Worm (Caenorhabditis elegans): ENCODE measurements around the gene snf-12.
A peak's percentile ranks its signal among the peaks of the same experiment; 100 is the strongest.

snf-12 gene

DNA sequence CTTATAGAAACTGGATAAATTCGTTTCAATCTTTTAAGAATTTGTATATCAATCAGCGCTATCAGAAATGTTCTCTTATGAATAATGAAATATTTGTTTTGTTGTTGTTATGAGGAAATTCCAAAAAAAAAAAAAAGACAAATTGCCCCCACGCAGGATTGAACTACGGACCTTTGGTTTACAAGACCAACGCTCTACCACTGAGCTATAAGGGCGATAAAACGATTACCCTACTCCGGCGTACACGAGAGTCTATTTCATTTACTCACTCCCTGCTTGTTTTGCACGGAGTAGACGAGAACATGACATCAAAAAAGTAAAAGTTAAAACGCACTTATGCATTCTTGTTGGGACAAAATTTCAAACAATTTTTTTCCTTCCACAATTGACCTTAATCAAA is 5.0 kb upstream of the snf-12 start (continued):
- no peak for TF ChIP-seq efl-1 (optimal IDR thresholded peaks at IDR 0.05)
- TF ChIP-seq efl-1 (GFP tag; optimal IDR thresholded peaks at IDR 0.05 in 1 of 2): no peak
- no peak for TF ChIP-seq pag-3 (tag; optimal IDR thresholded peaks at IDR 0.05; ENCODE audit: borderline replicate concordance, insufficient read depth)
- no peak for TF ChIP-seq alr-1 (tag; optimal IDR thresholded peaks at IDR 0.05; ENCODE audit: borderline replicate concordance)
- TF ChIP-seq F16B12.6 (tag; optimal IDR thresholded peaks at IDR 0.05): no peak
- no peak for TF ChIP-seq dsc-1 (tag; optimal IDR thresholded peaks at IDR 0.05)
- TF ChIP-seq snpc-4 (tag; optimal IDR thresholded peaks at IDR 0.05): no peak
- no peak for TF ChIP-seq ceh-88 (GFP tag; IDR thresholded peaks at IDR 0.05)
- TF ChIP-seq tlp-1 (tag; optimal IDR thresholded peaks at IDR 0.05): no peak
- TF ChIP-seq nhr-237 (tag; optimal IDR thresholded peaks at IDR 0.05): no peak
- no peak for TF ChIP-seq swsn-7 (tag; optimal IDR thresholded peaks at IDR 0.05)
- TF ChIP-seq unc-130 (tag; optimal IDR thresholded peaks at IDR 0.05): no peak
- no peak for TF ChIP-seq mdl-1 (tag; optimal IDR thresholded peaks at IDR 0.05)
- TF ChIP-seq irx-1 (tag; optimal IDR thresholded peaks at IDR 0.05): no peak
- peak; percentile 6 for TF ChIP-seq C16A3.4 (tag; optimal IDR thresholded peaks at IDR 0.05)
- TF ChIP-seq elt-2 (tag; optimal IDR thresholded peaks at IDR 0.05): no peak
- TF ChIP-seq sox-4 (tag; optimal IDR thresholded peaks at IDR 0.05): no peak
- TF ChIP-seq sup-37 (GFP tag; optimal IDR thresholded peaks at IDR 0.05): no peak
- no peak for TF ChIP-seq lin-15B (tag; optimal IDR thresholded peaks at IDR 0.05)
- TF ChIP-seq fkh-4 (tag; optimal IDR thresholded peaks at IDR 0.05; ENCODE audit: borderline replicate concordance): no peak
- TF ChIP-seq ztf-11 (tag; optimal IDR thresholded peaks at IDR 0.05): no peak
- TF ChIP-seq fkh-10 (GFP tag; optimal IDR thresholded peaks at IDR 0.05): no peak
- no peak for TF ChIP-seq lin-39 (tag; optimal IDR thresholded peaks at IDR 0.05)
- no peak for TF ChIP-seq hlh-4 (tag; optimal IDR thresholded peaks at IDR 0.05)
- TF ChIP-seq grh-1 (GFP tag; IDR thresholded peaks at IDR 0.05): no peak
- no peak for TF ChIP-seq lin-35 (GFP tag; optimal IDR thresholded peaks at IDR 0.05)
- TF ChIP-seq ceh-8 (GFP tag; optimal IDR thresholded peaks at IDR 0.05): no peak
- no peak for TF ChIP-seq C04F5.9 (tag; optimal IDR thresholded peaks at IDR 0.05)
- peak in 1 of 3 experiments; percentile 5 for TF ChIP-seq ceh-82 (tag; optimal IDR thresholded peaks at IDR 0.05)
- no peak for TF ChIP-seq mef-2 (tag; optimal IDR thresholded peaks at IDR 0.05)
- TF ChIP-seq isw-1 (GFP tag; IDR thresholded peaks at IDR 0.05): no peak
- TF ChIP-seq nhr-28 (tag; optimal IDR thresholded peaks at IDR 0.05): no peak

DNA sequence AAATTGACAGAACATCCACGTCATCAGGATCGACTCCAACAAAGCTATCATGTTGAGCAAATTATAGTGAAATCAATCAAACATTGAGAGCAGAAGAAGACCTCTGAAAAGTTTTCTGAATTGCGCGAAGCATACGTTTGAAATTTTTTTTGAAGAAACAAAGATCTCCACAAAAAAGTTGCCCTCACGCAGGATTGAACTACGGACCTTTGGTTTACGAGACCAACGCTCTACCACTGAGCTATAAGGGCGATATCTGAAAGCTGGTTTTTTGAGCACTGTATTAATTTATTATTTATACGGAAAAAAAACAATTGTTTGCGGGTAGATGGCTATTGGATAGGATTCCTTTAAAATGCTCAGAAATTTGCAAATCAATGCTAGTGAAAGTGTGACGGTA is 3.8 kb upstream of the snf-12 start:
- TF ChIP-seq sptf-1 (tag; optimal IDR thresholded peaks at IDR 0.05): no peak
- TF ChIP-seq unc-30 (tag; optimal IDR thresholded peaks at IDR 0.05): no peak
- TF ChIP-seq nhr-20 (tag; optimal IDR thresholded peaks at IDR 0.05): no peak
- no peak for TF ChIP-seq vab-15 (tag; optimal IDR thresholded peaks at IDR 0.05)
- no peak for TF ChIP-seq mef-2 (tag; optimal IDR thresholded peaks at IDR 0.05)
- TF ChIP-seq hlh-4 (tag; optimal IDR thresholded peaks at IDR 0.05): no peak
- no peak for TF ChIP-seq nhr-71 (tag; optimal IDR thresholded peaks at IDR 0.05)
- no peak for TF ChIP-seq unc-98 (GFP tag; IDR thresholded peaks at IDR 0.05)
- no peak for TF ChIP-seq nhr-77 (tag; optimal IDR thresholded peaks at IDR 0.05)
- TF ChIP-seq lin-14 (GFP tag; optimal IDR thresholded peaks at IDR 0.05): no peak
- TF ChIP-seq lin-39 (tag; optimal IDR thresholded peaks at IDR 0.05): no peak
- TF ChIP-seq xbp-1 (tag; optimal IDR thresholded peaks at IDR 0.05): no peak

DNA sequence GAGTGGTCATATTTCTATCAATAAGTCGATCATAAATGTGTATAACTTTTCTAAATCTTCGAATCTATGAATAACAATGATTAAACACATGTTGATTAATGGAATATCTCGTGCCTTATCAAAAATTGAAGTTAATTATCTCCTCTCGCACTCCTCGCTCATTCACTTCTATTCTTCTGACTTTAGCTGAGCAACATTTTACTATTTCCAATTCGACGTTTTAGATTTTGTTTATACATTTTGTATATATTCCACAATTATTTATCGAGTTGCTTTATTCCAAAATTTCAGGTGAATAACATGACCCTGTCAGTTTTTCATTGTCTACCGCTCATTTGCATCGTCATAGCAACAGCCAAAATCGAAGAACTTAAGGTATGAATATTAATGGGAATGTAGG is 2.0 kb upstream of the snf-12 start, which contains the start of gene T25B6.3:
Gene T25B6.3 (plus strand): TSS at position 301 of the 400 bp plus-strand sequence.
- TF ChIP-seq nhr-84 (tag; optimal IDR thresholded peaks at IDR 0.05) (no peak), ces-1 (GFP tag; optimal IDR thresholded peaks at IDR 0.05) (no peak), hpl-2 (GFP tag; optimal IDR thresholded peaks at IDR 0.05) (no peak), C04F5.9 (tag; optimal IDR thresholded peaks at IDR 0.05) (no peak), mep-1 (tag; optimal IDR thresholded peaks at IDR 0.05) (no peak)

All from whole organism, L1 larva.